Fruit fly (Drosophila melanogaster) whole organism, prepupa: ENCODE data around the gene Ugt36A1.

Experiments
- CG10631 ChIP-seq: fragments of 200-800 bp; sonication (Bioruptor generic); optimal IDR thresholded peaks from 2 replicates; lab custom pipeline; 2016; ENCODE audit warnings: missing biosample characterization, missing genetic modification characterization
- CG11294 ChIP-seq: fragments of 200-800 bp; sonication (Bioruptor generic); IDR thresholded peaks from 2 replicates; pipeline ENCODE4 v1.3.6; 2022; ENCODE audit warnings: missing biosample characterization, missing genetic modification characterization
- CG15336 ChIP-seq: fragments of 200-800 bp; sonication (Bioruptor generic); IDR thresholded peaks from 2 replicates; pipeline ENCODE4 v1.3.6; 2022; ENCODE audit warnings: missing biosample characterization, missing genetic modification characterization
- CG1621 ChIP-seq: fragments of 200-800 bp; sonication (Bioruptor generic); optimal IDR thresholded peaks from 3 replicates; lab custom pipeline; 2018; ENCODE audit warnings: missing biosample characterization, mild to moderate bottlenecking, missing genetic modification characterization
- CG16779 ChIP-seq: fragments of 200-800 bp; sonication (Bioruptor generic); optimal IDR thresholded peaks from 3 replicates; lab custom pipeline; 2017; ENCODE audit warnings: missing biosample characterization, mild to moderate bottlenecking, missing genetic modification characterization
- CG3032 ChIP-seq: fragments of 200-800 bp; optimal IDR thresholded peaks from 2 replicates; lab custom pipeline; 2019; ENCODE audit warnings: missing biosample characterization, mild to moderate bottlenecking, missing genetic modification characterization, moderate library complexity
- CG31627 ChIP-seq: fragments of 200-800 bp; sonication (Bioruptor generic); optimal IDR thresholded peaks from 3 replicates; lab custom pipeline; 2016; ENCODE audit warnings: missing biosample characterization, missing genetic modification characterization
- CG32006 ChIP-seq: fragments of 200-800 bp; sonication (Bioruptor generic); optimal IDR thresholded peaks from 3 replicates; lab custom pipeline; 2017; ENCODE audit warnings: missing biosample characterization, mild to moderate bottlenecking, missing genetic modification characterization
- CG3919 ChIP-seq: fragments of 200-800 bp; sonication (Bioruptor generic); optimal IDR thresholded peaks from 3 replicates; lab custom pipeline; 2016; ENCODE audit warnings: missing biosample characterization, missing genetic modification characterization
- CG6163 ChIP-seq: fragments of 200-800 bp; sonication (Bioruptor generic); IDR thresholded peaks from 3 replicates; pipeline ENCODE4 v1.3.6; 2022; ENCODE audit warnings: missing biosample characterization, missing genetic modification characterization
- CG6276 ChIP-seq: fragments of 200-800 bp; sonication (Bioruptor generic); optimal IDR thresholded peaks from 2 replicates; lab custom pipeline; 2017; ENCODE audit warnings: missing biosample characterization, mild to moderate bottlenecking, missing genetic modification characterization
- CG6808 ChIP-seq: fragments of 200-800 bp; sonication (Bioruptor generic); optimal IDR thresholded peaks from 3 replicates; lab custom pipeline; 2017; ENCODE audit warnings: missing biosample characterization, missing genetic modification characterization, mild to moderate bottlenecking, moderate library complexity, missing genetic modification reagents
- CG8119 ChIP-seq: fragments of 200-800 bp; sonication (Bioruptor generic); IDR thresholded peaks from 3 replicates; pipeline ENCODE4 v1.3.6; 2022; ENCODE audit warnings: missing biosample characterization, missing genetic modification characterization
- CG9139 ChIP-seq: fragments of 200-800 bp; sonication (Bioruptor generic); optimal IDR thresholded peaks from 3 replicates; lab custom pipeline; 2017; ENCODE audit warnings: missing biosample characterization, mild to moderate bottlenecking, missing genetic modification characterization
- Eip75B ChIP-seq: fragments of 200-800 bp; sonication (Bioruptor generic); optimal IDR thresholded peaks from 3 replicates; lab custom pipeline; 2016; ENCODE audit warnings: missing biosample characterization, missing genetic modification characterization
- Eip78C ChIP-seq: fragments of 200-800 bp; sonication (Bioruptor generic); peaks from one replicate; lab custom pipeline; 2016; ENCODE audit warnings: missing biosample characterization, missing genetic modification characterization
- Eip93F ChIP-seq: fragments of 200-800 bp; sonication (Bioruptor generic); optimal IDR thresholded peaks from 2 replicates; lab custom pipeline; 2016; ENCODE audit warnings: missing biosample characterization, mild to moderate bottlenecking, missing genetic modification characterization
- Ets21C ChIP-seq: fragments of 200-800 bp; sonication (Bioruptor generic); optimal IDR thresholded peaks from 3 replicates; lab custom pipeline; 2016; ENCODE audit warnings: missing biosample characterization, missing genetic modification characterization
- Gug ChIP-seq: fragments of 200-800 bp; sonication (Bioruptor generic); IDR thresholded peaks from 2 replicates; pipeline ENCODE4 v1.3.6; 2022; ENCODE audit warnings: missing biosample characterization, missing genetic modification characterization
- Hr38 ChIP-seq: sonication (Bioruptor generic); optimal IDR thresholded peaks from 2 replicates; lab custom pipeline; 2016; ENCODE audit warnings: missing biosample characterization, missing genetic modification characterization
- Hr4 ChIP-seq: fragments of 200-800 bp; sonication (Bioruptor generic); optimal IDR thresholded peaks from 3 replicates; lab custom pipeline; 2016; ENCODE audit warnings: missing biosample characterization, missing genetic modification characterization
- Smox ChIP-seq: fragments of 200-800 bp; sonication (Bioruptor generic); optimal IDR thresholded peaks from 3 replicates; lab custom pipeline; 2016; ENCODE audit warnings: missing biosample characterization, missing genetic modification characterization
- Sox102F ChIP-seq: fragments of 200-800 bp; sonication (Bioruptor generic); optimal IDR thresholded peaks from 2 replicates; lab custom pipeline; 2016; ENCODE audit warnings: missing biosample characterization, mild to moderate bottlenecking, missing genetic modification characterization
- Sox15 ChIP-seq: fragments of 200-800 bp; sonication (Bioruptor generic); optimal IDR thresholded peaks from 3 replicates; lab custom pipeline; 2016; ENCODE audit warnings: missing biosample characterization, missing genetic modification characterization
- achi ChIP-seq: fragments of 200-800 bp; sonication (Bioruptor generic); optimal IDR thresholded peaks from 3 replicates; lab custom pipeline; 2016; ENCODE audit warnings: missing biosample characterization, missing genetic modification characterization
- dac ChIP-seq: fragments of 200-800 bp; sonication (Bioruptor generic); optimal IDR thresholded peaks from 2 replicates; lab custom pipeline; 2017; ENCODE audit warnings: missing biosample characterization, mild to moderate bottlenecking, missing genetic modification characterization
- dsx ChIP-seq: fragments of 200-800 bp; optimal IDR thresholded peaks from 3 replicates; lab custom pipeline; 2019; ENCODE audit warnings: missing biosample characterization, mild to moderate bottlenecking, missing genetic modification characterization, moderate library complexity; ENCODE audit not compliant: poor library complexity, severe bottlenecking
- eg ChIP-seq: fragments of 200-800 bp; sonication (Bioruptor generic); IDR thresholded peaks from 3 replicates; pipeline ENCODE4 v1.3.6; 2022; ENCODE audit warnings: missing biosample characterization, missing genetic modification characterization
- esn ChIP-seq: fragments of 200-800 bp; sonication (Bioruptor generic); optimal IDR thresholded peaks from 2 replicates; lab custom pipeline; 2016; ENCODE audit warnings: missing biosample characterization, mild to moderate bottlenecking, missing genetic modification characterization, moderate library complexity
- fkh ChIP-seq: fragments of 200-800 bp; sonication (Bioruptor generic); optimal IDR thresholded peaks from 3 replicates; lab custom pipeline; 2017; ENCODE audit warnings: missing biosample characterization, mild to moderate bottlenecking, missing genetic modification characterization, moderate library complexity
- lz ChIP-seq: fragments of 200-800 bp; sonication (Bioruptor generic); optimal IDR thresholded peaks from 3 replicates; lab custom pipeline; 2016; ENCODE audit warnings: missing biosample characterization, missing genetic modification characterization
- net ChIP-seq: fragments of 200-800 bp; sonication (Bioruptor generic); optimal IDR thresholded peaks from 3 replicates; lab custom pipeline; 2016; ENCODE audit warnings: missing biosample characterization, missing genetic modification characterization
- spab ChIP-seq: fragments of 200-800 bp; sonication (Bioruptor generic); optimal IDR thresholded peaks from 2 replicates; lab custom pipeline; 2017; ENCODE audit warnings: missing biosample characterization, mild to moderate bottlenecking, missing genetic modification characterization, missing genetic modification reagents
- ss ChIP-seq, 2 experiments: fragments of 200-800 bp; sonication (Bioruptor generic); optimal IDR thresholded peaks; 2 replicates in 1 of 2; 3 replicates in 1 of 2; lab custom pipeline; 2017 to 2018; ENCODE audit warnings: mild to moderate bottlenecking in 2 of 2, missing biosample characterization in 2 of 2, missing genetic modification characterization in 2 of 2, moderate library complexity in 1 of 2
- svp ChIP-seq: fragments of 200-800 bp; sonication (Bioruptor generic); peaks from one replicate; lab custom pipeline; 2016; ENCODE audit warnings: missing biosample characterization, missing genetic modification characterization
- vri ChIP-seq: fragments of 200-800 bp; sonication (Bioruptor generic); optimal IDR thresholded peaks from 3 replicates; lab custom pipeline; 2016; ENCODE audit warnings: missing biosample characterization, mild to moderate bottlenecking, missing genetic modification characterization

The Ugt36A1 gene

DNA sequence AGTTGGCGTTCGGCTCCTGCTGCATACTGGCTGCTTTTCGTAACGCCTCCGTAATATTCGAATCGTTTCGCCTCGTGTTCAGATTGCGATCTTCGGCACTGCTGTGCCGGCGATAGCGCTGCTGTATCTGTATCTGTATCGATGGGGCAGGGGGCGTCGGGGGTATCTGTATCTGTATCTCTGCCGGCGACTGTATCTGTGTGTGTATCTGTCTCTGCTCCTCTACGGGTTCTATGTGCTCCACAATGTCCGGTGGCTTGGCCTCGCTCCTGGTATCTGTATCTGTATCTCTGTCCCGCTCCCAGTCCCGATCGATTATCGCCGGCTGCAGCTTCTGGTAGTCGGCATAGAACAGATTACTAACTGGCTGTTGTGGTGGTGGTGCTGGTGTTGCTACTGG, 21.0 kb downstream of the Ugt36A1 start:
- TF ChIP-seq CG15336 (GFP tag; lab: Robert Waterston, UW): peak; percentile 16; the same call in 1 of the 2 replicates
- peak; percentile 34 for TF ChIP-seq CG6808
- no peak for TF ChIP-seq net (GFP tag; lab: Kevin White, UChicago)
- no peak for TF ChIP-seq CG3032 (tag; lab: Kevin White, UChicago)
- TF ChIP-seq eg (GFP tag; lab: Robert Waterston, UW): 0 out of 3 replicates have a peak, but pooled peaks have one; percentile 30
- peak; percentile 22 for TF ChIP-seq Eip75B (GFP tag; lab: Kevin White, UChicago)
- peak; percentile 66 for TF ChIP-seq Eip78C (GFP tag; lab: Kevin White, UChicago)
- TF ChIP-seq ss (GFP tag; optimal IDR thresholded peaks at IDR 0.05; lab: Kevin White, UChicago): peak; percentile 24 to 46
- TF ChIP-seq CG9139 (GFP tag; lab: Kevin White, UChicago): peak; percentile 50
- peak; percentile 99 for TF ChIP-seq svp (GFP tag; lab: Kevin White, UChicago)
- TF ChIP-seq CG6163 (GFP tag; lab: Robert Waterston, UW): peak; percentile 37; the same call in 1 of the 3 replicates
- peak; percentile 69 for TF ChIP-seq vri
- peak; percentile 62 for TF ChIP-seq CG1621 (tag; lab: Kevin White, UChicago)
- peak; percentile 55 for TF ChIP-seq dsx (GFP tag; lab: Kevin White, UChicago)
- no peak for TF ChIP-seq achi (GFP tag; lab: Kevin White, UChicago)
- peak; percentile 38 for TF ChIP-seq fkh (GFP tag; lab: Kevin White, UChicago)
- peak; percentile 5 for TF ChIP-seq spab (GFP tag; lab: Kevin White, UChicago)
- TF ChIP-seq CG16779 (tag; lab: Kevin White, UChicago): peak; percentile 2
- peak; percentile 46; the same call in 1 of the 2 replicates for TF ChIP-seq CG11294 (GFP tag; lab: Robert Waterston, UW)
- peak; percentile 1 for TF ChIP-seq CG6276 (GFP tag; lab: Kevin White, UChicago)
- TF ChIP-seq dac: no peak

DNA sequence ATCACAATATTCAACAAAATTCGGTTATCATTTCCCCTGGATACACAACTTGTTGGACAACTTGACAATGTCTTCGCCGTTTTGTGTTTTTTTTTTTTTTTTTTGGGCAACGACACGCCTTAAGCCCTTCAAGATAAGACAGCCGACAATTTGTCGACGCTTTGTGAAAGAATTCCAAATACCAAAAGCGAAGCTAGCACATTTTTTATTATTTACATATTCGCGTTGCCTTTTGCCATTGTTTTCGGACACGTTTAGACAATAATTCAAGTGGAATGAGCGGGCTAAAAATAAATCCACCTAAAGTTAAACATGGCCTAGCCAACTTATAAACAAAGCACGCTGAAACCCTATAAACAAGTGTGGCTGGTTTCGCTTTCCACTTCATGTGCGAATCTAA, 22.1 kb downstream of the Ugt36A1 start:
- peak; percentile 66 for TF ChIP-seq fkh (GFP tag; lab: Kevin White, UChicago)
- no peak for TF ChIP-seq CG31627 (GFP tag; lab: Kevin White, UChicago)
- TF ChIP-seq Smox (GFP tag; lab: Kevin White, UChicago): no peak
- no peak for TF ChIP-seq eg (GFP tag; lab: Robert Waterston, UW)
- TF ChIP-seq Sox102F (GFP tag; lab: Kevin White, UChicago): no peak

DNA sequence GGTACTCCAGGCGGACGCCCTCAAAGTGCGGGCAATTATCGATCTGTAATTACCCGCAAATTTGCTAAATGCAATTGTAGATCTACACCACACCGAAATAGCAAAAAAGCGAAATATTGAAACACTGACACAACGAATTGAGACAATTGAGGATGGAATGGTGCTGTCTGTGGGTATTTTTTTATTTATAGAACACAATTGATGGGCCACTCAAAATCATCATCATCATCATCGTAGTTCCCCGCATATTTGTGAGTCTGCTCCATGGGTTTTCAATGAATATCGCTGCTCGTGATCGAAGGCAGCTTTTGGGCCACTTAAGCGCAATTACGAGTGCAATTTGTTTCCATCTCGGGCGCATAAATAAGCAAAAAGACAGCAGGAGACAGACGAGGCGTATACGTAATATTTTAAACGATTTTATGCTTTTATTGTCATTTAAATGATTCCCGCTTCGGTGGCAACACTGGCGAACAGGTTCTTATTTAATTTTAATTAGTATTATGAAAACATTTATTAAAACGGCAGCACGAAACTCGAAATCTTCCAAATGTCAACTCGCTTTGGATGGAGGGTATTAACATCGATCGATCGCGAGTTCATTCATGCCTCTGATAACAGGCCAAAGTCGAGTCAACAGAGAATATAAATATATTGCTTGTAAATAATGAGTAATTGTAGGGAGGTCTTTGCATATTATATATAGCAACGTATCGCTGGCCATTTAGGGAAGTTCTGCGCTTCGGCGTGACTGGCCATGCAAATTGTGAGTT, 23.4 kb downstream of the Ugt36A1 start:
- TF ChIP-seq Gug (GFP tag; lab: Robert Waterston, UW) (no peak), Eip93F (GFP tag; lab: Kevin White, UChicago) (peak; percentile 31), esn (GFP tag; lab: Kevin White, UChicago) (no peak), Sox15 (GFP tag; lab: Kevin White, UChicago) (no peak), Eip78C (GFP tag; lab: Kevin White, UChicago) (peak; percentile 42), CG6163 (GFP tag; lab: Robert Waterston, UW) (no peak), CG8119 (GFP tag; lab: Robert Waterston, UW) (no peak), svp (GFP tag; lab: Kevin White, UChicago) (peak; percentile 89), CG3032 (tag; lab: Kevin White, UChicago) (no peak), vri (peak; percentile 84), Hr38 (GFP tag; lab: Kevin White, UChicago) (no peak)

DNA sequence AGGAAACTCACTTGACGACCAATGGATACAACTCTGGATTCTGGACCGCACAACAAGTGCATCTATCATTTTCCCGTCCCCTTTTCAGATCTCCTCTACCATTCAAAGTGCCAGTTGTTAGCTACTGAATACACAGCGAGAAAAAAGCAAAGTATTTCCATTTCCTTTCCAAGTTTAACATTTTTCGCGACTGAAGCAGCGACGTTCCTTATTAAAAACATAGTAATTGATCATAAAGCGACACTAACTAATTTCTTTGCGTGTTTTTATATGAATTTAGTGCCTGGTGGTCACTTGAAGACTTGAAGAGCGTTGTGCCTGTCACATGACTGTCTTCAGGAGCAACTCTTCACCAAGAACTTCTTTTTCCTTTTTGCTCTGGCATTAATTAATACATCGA, 26.4 kb downstream of the Ugt36A1 start:
- no peak for TF ChIP-seq Hr38 (GFP tag; lab: Kevin White, UChicago)
- peak; percentile 47 for TF ChIP-seq CG6276 (GFP tag; lab: Kevin White, UChicago)
- no peak for TF ChIP-seq spab (GFP tag; lab: Kevin White, UChicago)
- no peak for TF ChIP-seq vri
- peak; percentile 15 for TF ChIP-seq CG10631 (GFP tag; lab: Kevin White, UChicago)
- peak; percentile 47; the same call in 1 of the 3 replicates for TF ChIP-seq CG6163 (GFP tag; lab: Robert Waterston, UW)
- 0 out of 3 replicates have a peak, but pooled peaks have one; percentile 40 for TF ChIP-seq eg (GFP tag; lab: Robert Waterston, UW)
- no peak for TF ChIP-seq CG6808
- peak; percentile 60 for TF ChIP-seq CG15336 (GFP tag; lab: Robert Waterston, UW)
- peak; percentile 56 for TF ChIP-seq Gug (GFP tag; lab: Robert Waterston, UW)
- TF ChIP-seq Eip78C (GFP tag; lab: Kevin White, UChicago): peak; percentile 36
- peak; percentile 23 for TF ChIP-seq net (GFP tag; lab: Kevin White, UChicago)
- TF ChIP-seq CG32006 (GFP tag; lab: Kevin White, UChicago): peak; percentile 47
- TF ChIP-seq CG8119 (GFP tag; lab: Robert Waterston, UW): peak; percentile 22; the same call in 1 of the 3 replicates
- peak; percentile 14 for TF ChIP-seq Hr4 (GFP tag; lab: Kevin White, UChicago)
- TF ChIP-seq lz (GFP tag; lab: Kevin White, UChicago): no peak
- TF ChIP-seq CG3919 (GFP tag; lab: Kevin White, UChicago): peak; percentile 34
- TF ChIP-seq Ets21C: no peak
